Fruit fly (Drosophila melanogaster): ENCODE results near the gene Ran.

Ran gene

DNA sequence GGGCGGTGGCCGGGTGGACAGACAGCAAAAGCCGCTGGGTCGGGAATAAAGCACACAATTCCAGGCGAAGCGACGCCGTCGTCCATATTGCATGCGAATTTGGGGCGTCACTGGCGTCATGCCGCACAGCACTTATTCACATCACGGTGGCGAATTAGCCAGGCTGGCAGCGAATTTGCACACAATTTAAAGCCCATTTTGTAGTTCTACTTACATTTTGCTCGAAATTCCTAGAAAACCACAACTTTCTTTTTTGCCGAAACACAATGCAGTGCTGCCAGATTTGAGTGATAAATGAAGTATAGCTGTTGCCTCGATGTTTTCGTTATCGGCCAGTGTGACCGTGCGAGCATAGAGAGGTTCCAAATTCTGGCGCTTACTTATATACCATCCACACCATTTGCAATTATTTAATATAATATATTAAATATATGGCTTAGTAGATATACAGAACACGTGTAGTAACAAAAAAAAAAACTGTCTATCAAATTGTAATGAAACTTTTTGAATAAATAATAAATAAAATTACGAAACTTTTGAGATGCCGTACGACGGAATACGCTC is at the start of gene Ran (continued):
- TF ChIP-seq psq (GFP tag; optimal IDR thresholded peaks at IDR 0.05) (no peak), Usf (GFP tag; optimal IDR thresholded peaks at IDR 0.05) (no peak), GATAe (GFP tag; conservative IDR thresholded peaks at IDR 0.05) (0 out of 2 replicates have a peak, but pooled peaks have one; percentile 10), CG17359 (tag; optimal IDR thresholded peaks at IDR 0.05) (no peak), CG4424 (GFP tag; optimal IDR thresholded peaks at IDR 0.05) (no peak), CG2116 (GFP tag; optimal IDR thresholded peaks at IDR 0.05) (no peak), sisA (GFP tag; IDR thresholded peaks at IDR 0.05) (no peak), CrebB (tag; optimal IDR thresholded peaks at IDR 0.05) (no peak), CG2129 (GFP tag; IDR thresholded peaks at IDR 0.05; ENCODE audit: partially characterized antibody) (no peak), CG11247 (GFP tag; IDR thresholded peaks at IDR 0.05) (no peak), Oli (tag; optimal IDR thresholded peaks at IDR 0.05) (no peak), sim (GFP tag; IDR thresholded peaks at IDR 0.05) (no peak), bigmax (GFP tag; optimal IDR thresholded peaks at IDR 0.05) (no peak), HmgZ (tag; optimal IDR thresholded peaks at IDR 0.05) (no peak), CG30020 (tag; optimal IDR thresholded peaks at IDR 0.05) (peak; percentile 95), Optix (GFP tag; IDR thresholded peaks at IDR 0.05) (no peak), scrt (GFP tag; optimal IDR thresholded peaks at IDR 0.05) (no peak), Awh (GFP tag; IDR thresholded peaks at IDR 0.05) (no peak), eyg (GFP tag; optimal IDR thresholded peaks at IDR 0.05) (no peak), jing (GFP tag; optimal IDR thresholded peaks at IDR 0.05) (no peak), CG7987 (GFP tag; optimal IDR thresholded peaks at IDR 0.05) (no peak), Ets97D (GFP tag; optimal IDR thresholded peaks at IDR 0.05) (no peak), pan (optimal IDR thresholded peaks at IDR 0.05) (no peak), pan (GFP tag; optimal IDR thresholded peaks at IDR 0.05 in 1 of 2, IDR thresholded peaks at IDR 0.05 in 1 of 2) (no peak), kay (GFP tag; optimal IDR thresholded peaks at IDR 0.05) (no peak), pho (GFP tag; optimal IDR thresholded peaks at IDR 0.05) (no peak), CG7839 (tag; optimal IDR thresholded peaks at IDR 0.05) (no peak), CG30403 (GFP tag; optimal IDR thresholded peaks at IDR 0.05) (no peak), CG8388 (GFP tag; optimal IDR thresholded peaks at IDR 0.05) (no peak), CG15514 (GFP tag; optimal IDR thresholded peaks at IDR 0.05) (peak; percentile 24), ci (GFP tag; IDR thresholded peaks at IDR 0.05) (no peak), hth (optimal IDR thresholded peaks at IDR 0.05) (no peak), knrl (GFP tag; IDR thresholded peaks at IDR 0.05; ENCODE audit: partially characterized antibody) (peak; percentile 36; the same call in 1 of the 3 replicates), Vsx1 (GFP tag; optimal IDR thresholded peaks at IDR 0.05) (no peak), sob (GFP tag; IDR thresholded peaks at IDR 0.05) (peak; percentile 43), inv (GFP tag; IDR thresholded peaks at IDR 0.05; ENCODE audit: partially characterized antibody) (no peak), Fer2 (tag; optimal IDR thresholded peaks at IDR 0.05) (no peak), CG2120 (GFP tag; optimal IDR thresholded peaks at IDR 0.05) (peak; percentile 1), zfh1 (GFP tag; IDR thresholded peaks at IDR 0.05) (0 out of 3 replicates have a peak, but pooled peaks have one; percentile 26), org-1 (GFP tag; optimal IDR thresholded peaks at IDR 0.05) (no peak), CG14710 (tag; optimal IDR thresholded peaks at IDR 0.05) (peak; percentile 31), Bdp1 (GFP tag; optimal IDR thresholded peaks at IDR 0.05) (no peak), Ets65A (GFP tag) (no peak), Deaf1 (tag; optimal IDR thresholded peaks at IDR 0.05) (no peak), mam (GFP tag; optimal IDR thresholded peaks at IDR 0.05) (no peak), sens (GFP tag) (peak; percentile 44), sqz (GFP tag; optimal IDR thresholded peaks at IDR 0.05) (no peak), CG18619 (GFP tag; optimal IDR thresholded peaks at IDR 0.05) (no peak), Stat92E (GFP tag; optimal IDR thresholded peaks at IDR 0.05) (peak in 1 of 3 experiments; percentile 31), CG10366 (GFP tag; IDR thresholded peaks at IDR 0.05) (no peak), toy (GFP tag; IDR thresholded peaks at IDR 0.05) (no peak), MBD-R2 (GFP tag; IDR thresholded peaks at IDR 0.05) (peak; percentile 35)

Data from whole organism, embryonic.